Worm (Caenorhabditis elegans) whole organism, L3 larva: ENCODE results near the gene F56A4.3.
"Not testable (repeated sequence)": the region's sequence is repeated elsewhere in the genome, so short reads cannot be mapped to it uniquely, and the experiment has no call there.

Experiments used
- ama-1 ChIP-seq: fragments of 150-350 bp; optimal IDR thresholded peaks from 2 replicates; lab custom pipeline; 2018
- ceh-82 ChIP-seq: fragments of 150-350 bp; optimal IDR thresholded peaks from 2 replicates; lab custom pipeline; 2014; ENCODE audit warnings: missing biosample characterization, missing genetic modification characterization
- elt-3 ChIP-seq, 3 experiments: fragments of 150-350 bp in 1 of 3; sonication (generic microtip) in 2 of 3; optimal IDR thresholded peaks; 2 replicates in 2 of 3; 4 replicates in 1 of 3; lab custom pipeline; 2014 to 2017; ENCODE audit warnings: missing biosample characterization in 3 of 3, missing genetic modification characterization in 3 of 3
- eor-1 ChIP-seq, 2 experiments: fragments of 150-350 bp; optimal IDR thresholded peaks; 2 replicates each; lab custom pipeline; 2014 to 2018; ENCODE audit warnings: missing biosample characterization in 2 of 2, missing genetic modification characterization in 2 of 2
- jun-1 ChIP-seq: fragments of 150-350 bp; optimal IDR thresholded peaks from 2 replicates; lab custom pipeline; 2014; ENCODE audit warnings: missing biosample characterization, missing genetic modification reagents, missing genetic modification characterization
- mdl-1 ChIP-seq: fragments of 150-350 bp; optimal IDR thresholded peaks from 2 replicates; lab custom pipeline; 2014; ENCODE audit warnings: missing biosample characterization, missing genetic modification characterization
- nhr-23 ChIP-seq: fragments of 150-350 bp; optimal IDR thresholded peaks from 2 replicates; lab custom pipeline; 2014; ENCODE audit warnings: missing biosample characterization, missing genetic modification reagents, missing genetic modification characterization
- nhr-28 ChIP-seq: fragments of 150-350 bp; optimal IDR thresholded peaks from 2 replicates; lab custom pipeline; 2014; ENCODE audit warnings: missing biosample characterization, missing genetic modification characterization
- snpc-4 ChIP-seq: fragments of 150-350 bp; optimal IDR thresholded peaks from 2 replicates; lab custom pipeline; 2014; ENCODE audit warnings: missing biosample characterization, missing genetic modification characterization

DNA sequence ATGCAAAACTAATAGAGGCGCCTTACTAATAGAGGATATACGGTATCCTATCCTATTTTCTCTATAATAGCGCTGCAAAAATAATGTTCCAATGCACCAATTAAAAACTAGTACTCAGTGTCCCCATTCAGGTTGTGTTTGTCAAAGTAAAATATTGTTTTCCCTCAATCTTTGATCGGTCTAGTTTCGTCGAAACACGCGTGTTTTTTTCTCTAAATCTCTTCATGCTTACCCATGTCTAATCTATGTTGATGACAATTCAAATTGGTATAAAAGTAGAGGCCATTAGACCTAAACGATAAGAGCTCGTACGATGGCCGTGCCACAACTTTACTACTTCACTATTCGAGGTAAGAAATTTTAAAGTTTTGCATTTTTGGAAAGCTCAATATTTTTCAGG lies at the start of gene F56A4.3:
- TF ChIP-seq ama-1 (lab: Kevin White, UChicago); elt-3 (tag; optimal IDR thresholded peaks at IDR 0.05; lab: Kevin White, UChicago); snpc-4 (tag; lab: Kevin White, UChicago); ceh-82; eor-1 (tag; optimal IDR thresholded peaks at IDR 0.05; lab: Kevin White, UChicago); nhr-23; nhr-28; jun-1 (tag; lab: Kevin White, UChicago); mdl-1 (tag; lab: Kevin White, UChicago): not testable (repeated sequence)
